Fruit fly (Drosophila melanogaster) Kc167 (cell line): ENCODE results near the gene alrm.

Experiments used
- Myc ChIP-seq: fragments of >200 bp; optimal IDR thresholded peaks from 2 replicates; lab custom pipeline; 2017; ENCODE audit warnings: missing external identifiers
- Sin3A ChIP-seq: fragments of >200 bp; optimal IDR thresholded peaks from 2 replicates; lab custom pipeline; 2018; ENCODE audit warnings: missing external identifiers
- h ChIP-seq: fragments of >200 bp; optimal IDR thresholded peaks from 3 replicates; lab custom pipeline; 2018; ENCODE audit warnings: missing external identifiers
- insv ChIP-seq: fragments of >200 bp; optimal IDR thresholded peaks from 3 replicates; lab custom pipeline; 2018; ENCODE audit warnings: missing external identifiers
- psq ChIP-seq: fragments of >200 bp; optimal IDR thresholded peaks from 2 replicates; lab custom pipeline; 2017; ENCODE audit warnings: missing external identifiers
- ttk ChIP-seq: sonication (Bioruptor generic); optimal IDR thresholded peaks from 2 replicates; lab custom pipeline; 2017; ENCODE audit warnings: missing external identifiers

The alrm gene

DNA sequence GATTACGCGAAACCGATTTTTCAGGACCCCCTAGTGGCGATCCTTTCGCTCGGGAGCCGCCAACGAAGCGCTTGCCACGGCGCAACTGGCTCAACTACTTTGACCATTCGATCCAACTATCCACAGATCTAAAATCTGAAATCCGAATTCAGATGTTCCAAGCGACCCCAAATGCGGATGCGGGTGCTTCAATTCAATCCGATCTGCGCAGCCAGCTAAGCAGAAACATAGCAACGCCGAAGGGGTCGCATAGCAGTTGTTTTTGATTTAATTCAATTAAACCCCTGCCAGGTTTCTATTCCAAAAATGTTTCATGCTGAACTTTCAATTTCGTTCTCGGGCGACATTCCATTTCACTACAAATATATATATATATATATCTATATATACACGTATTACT, at the start of gene alrm:
alrm (minus strand) TSS at position 101 of the 400 bp plus-strand sequence.
- TF ChIP-seq Sin3A (lab: Kevin White, UChicago) (no peak), insv (lab: Kevin White, UChicago) (no peak), psq (lab: Kevin White, UChicago) (no peak), Myc (lab: Kevin White, UChicago) (no peak), h (lab: Kevin White, UChicago) (no peak)

- TF ChIP-seq psq (lab: Kevin White, UChicago) (no peak), h (lab: Kevin White, UChicago) (no peak), ttk (lab: Kevin White, UChicago) (no peak), Sin3A (lab: Kevin White, UChicago) (no peak), Myc (lab: Kevin White, UChicago) (no peak), insv (lab: Kevin White, UChicago) (no peak)
Observed at dm6 chr3R:25427175-25427574, 44.6 kb upstream of the alrm start.

dm6 chr3R:25400545-25400944, 18.0 kb upstream of the alrm start, which contains the start of gene Muc96D:
Muc96D (minus strand) TSS chr3R:25400645.
- TF ChIP-seq psq (lab: Kevin White, UChicago) (no peak), Sin3A (lab: Kevin White, UChicago) (no peak), insv (lab: Kevin White, UChicago) (no peak), ttk (lab: Kevin White, UChicago) (no peak), Myc (lab: Kevin White, UChicago) (no peak), h (lab: Kevin White, UChicago) (no peak)

- TF ChIP-seq Sin3A (lab: Kevin White, UChicago) (no peak), insv (lab: Kevin White, UChicago) (no peak), ttk (lab: Kevin White, UChicago) (no peak), Myc (lab: Kevin White, UChicago) (no peak), psq (lab: Kevin White, UChicago) (no peak), h (lab: Kevin White, UChicago) (no peak)
Observed at dm6 chr3R:25388522-25388921, 5.9 kb upstream of the alrm start.

DNA sequence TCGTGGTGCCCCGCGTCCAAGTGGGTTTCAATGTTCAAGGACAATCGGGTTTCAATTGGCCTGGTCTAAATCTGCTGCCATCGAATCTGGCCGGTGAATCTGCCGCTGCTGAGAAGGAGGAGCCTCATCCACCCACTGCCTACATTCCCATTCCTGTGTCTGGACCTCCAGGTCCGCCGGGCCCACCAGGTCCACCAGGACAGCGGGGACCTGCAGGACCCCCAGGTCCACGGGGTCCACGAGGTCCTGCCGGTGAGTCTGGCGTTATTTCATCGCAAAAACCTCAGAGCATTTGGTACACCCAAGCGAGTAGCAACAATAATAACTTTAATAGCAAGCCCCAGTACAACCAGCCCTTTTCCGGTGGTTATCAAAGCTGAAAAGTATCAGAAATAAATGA, 1.6 kb upstream of the alrm start:
- TF ChIP-seq insv (lab: Kevin White, UChicago) = no peak
- no peak for TF ChIP-seq Sin3A (lab: Kevin White, UChicago)
- TF ChIP-seq h (lab: Kevin White, UChicago) = no peak
- no peak for TF ChIP-seq ttk (lab: Kevin White, UChicago)
- TF ChIP-seq psq (lab: Kevin White, UChicago) = no peak
- TF ChIP-seq Myc (lab: Kevin White, UChicago) = no peak

DNA sequence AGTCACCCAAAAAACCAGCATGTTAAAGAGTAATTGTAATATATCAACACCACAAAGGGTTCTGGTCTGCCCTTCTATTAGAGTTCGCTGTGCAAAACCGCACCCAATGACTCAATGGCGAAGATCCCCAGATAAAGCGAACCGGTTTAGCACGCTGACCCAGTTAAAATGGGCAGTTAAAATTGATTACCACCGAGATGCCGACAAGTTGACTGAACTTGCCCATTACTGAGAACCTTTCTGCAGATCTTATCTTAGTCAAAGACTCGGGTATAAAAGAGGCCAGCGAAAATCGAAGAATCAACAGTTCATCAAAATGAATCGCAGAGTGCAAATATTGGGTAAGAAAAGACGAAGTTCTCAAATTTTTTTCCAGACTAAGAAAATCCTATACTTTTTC, 819 bp upstream of the alrm start, which contains the start of gene CG31437:
CG31437 (plus strand) TSS at position 301 of the 400 bp plus-strand sequence.
- TF ChIP-seq Sin3A (lab: Kevin White, UChicago) (no peak), h (lab: Kevin White, UChicago) (no peak), insv (lab: Kevin White, UChicago) (no peak), Myc (lab: Kevin White, UChicago) (no peak), ttk (lab: Kevin White, UChicago) (no peak), psq (lab: Kevin White, UChicago) (no peak)

dm6 chr3R:25357985-25358384, 24.6 kb downstream of the alrm start, which contains the start of gene ND-49L:
ND-49L (plus strand) TSS chr3R:25358285.
- TF ChIP-seq psq (lab: Kevin White, UChicago) (no peak), Myc (lab: Kevin White, UChicago) (no peak), insv (lab: Kevin White, UChicago) (no peak)

DNA sequence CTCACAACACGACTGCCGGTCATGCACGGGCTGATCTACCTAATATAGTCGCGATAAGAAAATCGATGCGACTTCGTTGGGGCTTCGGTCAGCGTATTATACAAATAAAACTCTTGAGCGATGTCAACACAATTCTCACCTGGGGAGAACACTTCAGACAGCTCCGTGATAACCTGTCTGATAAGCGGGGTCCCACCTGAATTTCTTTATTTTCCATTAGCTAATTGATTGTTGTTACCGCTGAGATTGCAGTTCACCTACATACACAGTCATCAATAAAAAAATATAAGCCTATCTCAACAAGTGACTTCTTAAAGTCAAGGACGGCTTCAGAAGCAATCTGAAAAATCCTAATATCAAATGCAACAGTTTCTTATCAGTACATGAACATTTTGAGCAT, 35.7 kb downstream of the alrm start, which contains the start of gene tobi:
tobi (minus strand) TSS at position 23 of the 400 bp plus-strand sequence.
- TF ChIP-seq Myc (lab: Kevin White, UChicago) (no peak), insv (lab: Kevin White, UChicago) (no peak), Sin3A (lab: Kevin White, UChicago) (no peak)

- no peak for TF ChIP-seq h (lab: Kevin White, UChicago)
- no peak for TF ChIP-seq ttk (lab: Kevin White, UChicago)
- TF ChIP-seq insv (lab: Kevin White, UChicago) = no peak
- no peak for TF ChIP-seq Myc (lab: Kevin White, UChicago)
- TF ChIP-seq Sin3A (lab: Kevin White, UChicago) = no peak
- no peak for TF ChIP-seq psq (lab: Kevin White, UChicago)
Observed at dm6 chr3R:25339952-25340351, 42.6 kb downstream of the alrm start, which contains the start of gene rha. rha (plus strand) TSS chr3R:25340252.

dm6 chr3R:25335065-25335464, 47.5 kb downstream of the alrm start, which contains the start of the genes CG10669 and CG11902:
CG10669 (minus strand) TSS chr3R:25335243.
CG11902 (plus strand) TSS chr3R:25335257.
- no peak for TF ChIP-seq Myc (lab: Kevin White, UChicago)
- TF ChIP-seq h (lab: Kevin White, UChicago) = no peak
- TF ChIP-seq Sin3A (lab: Kevin White, UChicago) = no peak
- no peak for TF ChIP-seq insv (lab: Kevin White, UChicago)
- TF ChIP-seq psq (lab: Kevin White, UChicago) = no peak
- TF ChIP-seq ttk (lab: Kevin White, UChicago) = no peak

- TF ChIP-seq ttk (lab: Kevin White, UChicago) = no peak
Observed at dm6 chr3R:25331103-25331502, 51.5 kb downstream of the alrm start, which contains the start of gene CHKov2. CHKov2 (minus strand) TSS chr3R:25331203.
